Worm (Caenorhabditis elegans) whole organism, L2 larva: ENCODE measurements around the gene nonu-1.

Experiments
- aly-2 ChIP-seq: fragments of 150-350 bp; optimal IDR thresholded peaks from 2 replicates; lab custom pipeline; 2014; ENCODE audit warnings: missing biosample characterization, missing genetic modification characterization
- ama-1 ChIP-seq: fragments of 150-350 bp; optimal IDR thresholded peaks from 2 replicates; lab custom pipeline; 2018; ENCODE audit warnings: inconsistent platforms
- ceh-82 ChIP-seq: fragments of 150-350 bp; optimal IDR thresholded peaks from 2 replicates; lab custom pipeline; 2014; ENCODE audit warnings: missing biosample characterization, missing genetic modification characterization
- dmd-4 ChIP-seq: sonication (generic microtip); optimal IDR thresholded peaks from 2 replicates; lab custom pipeline; 2017; ENCODE audit warnings: missing biosample characterization, missing genetic modification characterization
- egl-27 ChIP-seq: sonication (generic microtip); optimal IDR thresholded peaks from 3 replicates; lab custom pipeline; 2017; ENCODE audit warnings: missing biosample characterization, missing genetic modification reagents, missing genetic modification characterization
- elt-3 ChIP-seq: sonication (generic microtip); optimal IDR thresholded peaks from 2 replicates; lab custom pipeline; 2017; ENCODE audit warnings: missing biosample characterization, missing genetic modification characterization
- fos-1 ChIP-seq: fragments of 150-350 bp; optimal IDR thresholded peaks from 2 replicates; lab custom pipeline; 2014; ENCODE audit warnings: missing biosample characterization, missing genetic modification characterization
- lin-13 ChIP-seq: fragments of 150-350 bp; optimal IDR thresholded peaks from 2 replicates; lab custom pipeline; 2014; ENCODE audit warnings: missing biosample characterization, missing genetic modification reagents, missing genetic modification characterization
- mdl-1 ChIP-seq, 2 experiments: fragments of 150-350 bp in 1 of 2; sonication (generic microtip) in 1 of 2; optimal IDR thresholded peaks; 2 replicates each; lab custom pipeline; 2017; ENCODE audit warnings: missing biosample characterization in 2 of 2, missing genetic modification characterization in 2 of 2
- nhr-12 ChIP-seq: fragments of 150-350 bp; optimal IDR thresholded peaks from 2 replicates; lab custom pipeline; 2014; ENCODE audit warnings: missing biosample characterization, missing genetic modification characterization
- nhr-237 ChIP-seq: fragments of 150-350 bp; optimal IDR thresholded peaks from 2 replicates; lab custom pipeline; 2014; ENCODE audit warnings: missing biosample characterization, missing genetic modification characterization
- peb-1 ChIP-seq: fragments of 150-350 bp; optimal IDR thresholded peaks from 2 replicates; lab custom pipeline; 2014; ENCODE audit warnings: missing biosample characterization, missing genetic modification characterization

ce11 chrIII:4830207-4830606 is 19.5 kb downstream of the nonu-1 start, which contains the start of gene nspd-9:
- TF ChIP-seq aly-2 (no peak), nhr-237 (no peak), fos-1 (tag; lab: Kevin White, UChicago) (no peak), mdl-1 (tag; optimal IDR thresholded peaks at IDR 0.05; lab: Kevin White, UChicago) (no peak), ceh-82 (tag; lab: Kevin White, UChicago) (no peak), egl-27 (tag; lab: Kevin White, UChicago) (no peak), ama-1 (lab: Kevin White, UChicago) (no peak), elt-3 (tag; lab: Kevin White, UChicago) (no peak), peb-1 (tag; lab: Kevin White, UChicago) (no peak), nhr-12 (no peak), dmd-4 (tag; lab: Kevin White, UChicago) (no peak), lin-13 (GFP tag; lab: Kevin White, UChicago) (no peak)
